2 worm cellular contexts compared by ENCODE assay signal in the genomic region with DNA sequence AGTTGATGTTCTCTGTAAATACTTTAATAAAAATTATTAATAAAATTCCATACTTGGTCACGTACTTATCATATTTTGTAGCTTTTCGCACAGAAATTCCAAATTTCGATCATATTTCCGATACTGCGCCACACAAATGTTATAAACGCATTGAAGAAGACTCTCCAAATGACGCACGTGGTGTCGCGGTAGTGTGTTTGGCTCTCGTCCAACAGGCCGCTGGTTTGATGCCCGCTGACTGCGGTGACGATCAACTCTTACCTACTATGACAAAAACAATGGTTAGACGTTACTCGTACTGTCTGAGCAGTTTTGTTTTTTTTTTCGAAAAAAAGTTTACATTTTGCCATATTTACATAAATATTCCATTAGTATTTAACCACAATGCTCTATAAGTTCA.
TF ChIP-seq lines count a peak whose summit lies in the region.

No protein-coding gene starts in this region.

TF ChIP-seq in whole organism, L4 larva, 104 proteins besides CTCF, POLR2A, EP300 and RAD21 (continued from another document):
- TF ChIP-seq saeg-2 (GFP tag; IDR thresholded peaks at IDR 0.05; lab: Robert Waterston, UW) (0 out of 2 replicates have a peak, but pooled peaks have one; percentile 54), daf-8 (GFP tag; IDR thresholded peaks at IDR 0.05; lab: Robert Waterston, UW) (0 out of 2 replicates have a peak, but pooled peaks have one; percentile 45), pha-4 (GFP tag; IDR thresholded peaks at IDR 0.05; lab: Robert Waterston, UW) (peak; percentile 95), pha-4 (tag; optimal IDR thresholded peaks at IDR 0.05; lab: Kevin White, UChicago) (no peak), nhr-111 (GFP tag; optimal IDR thresholded peaks at IDR 0.05; lab: Kevin White, UChicago) (peak; percentile 55), zfp-3 (GFP tag; conservative IDR thresholded peaks at IDR 0.05; lab: Robert Waterston, UW) (peak; percentile 73), dmd-6 (GFP tag; IDR thresholded peaks at IDR 0.05; lab: Robert Waterston, UW) (peak; percentile 78), F10B5.3 (tag; optimal IDR thresholded peaks at IDR 0.05; lab: Kevin White, UChicago) (peak; percentile 56), lsy-2 (tag; optimal IDR thresholded peaks at IDR 0.05; lab: Kevin White, UChicago) (peak in 1 of 2 experiments; percentile 67), unc-62 (GFP tag; optimal IDR thresholded peaks at IDR 0.05 in 1 of 2; lab: Kevin White, UChicago) (no peak), unc-62 (tag; optimal IDR thresholded peaks at IDR 0.05; lab: Kevin White, UChicago) (no peak), snpc-4 (tag; optimal IDR thresholded peaks at IDR 0.05; lab: Kevin White, UChicago) (no peak), daf-19 (GFP tag; conservative IDR thresholded peaks at IDR 0.05; lab: Robert Waterston, UW) (peak; percentile 93), Y5F2A.4 (GFP tag; optimal IDR thresholded peaks at IDR 0.05; lab: Kevin White, UChicago) (peak; percentile 82), rbr-2 (tag; optimal IDR thresholded peaks at IDR 0.05; lab: Kevin White, UChicago) (peak; percentile 72), skn-1 (tag; optimal IDR thresholded peaks at IDR 0.05; lab: Kevin White, UChicago) (no peak), T20F7.1 (GFP tag; optimal IDR thresholded peaks at IDR 0.05; lab: Kevin White, UChicago) (peak; percentile 58), ceh-82 (tag; optimal IDR thresholded peaks at IDR 0.05; lab: Kevin White, UChicago) (no peak), mdl-1 (tag; optimal IDR thresholded peaks at IDR 0.05; lab: Kevin White, UChicago) (peak; percentile 1 to 71), attf-4 (tag; optimal IDR thresholded peaks at IDR 0.05; lab: Kevin White, UChicago) (no peak), lin-1 (GFP tag; IDR thresholded peaks at IDR 0.05; lab: Robert Waterston, UW) (peak; percentile 83; the same call in 1 of the 2 replicates), nhr-77 (tag; optimal IDR thresholded peaks at IDR 0.05; lab: Kevin White, UChicago) (peak; percentile 6), unc-130 (GFP tag; optimal IDR thresholded peaks at IDR 0.05; lab: Kevin White, UChicago) (peak; percentile 80), php-3 (GFP tag; IDR thresholded peaks at IDR 0.05; lab: Robert Waterston, UW) (peak; percentile 84), nhr-6 (tag; optimal IDR thresholded peaks at IDR 0.05; lab: Kevin White, UChicago) (peak; percentile 25)

TF ChIP-seq in whole organism, late embryonic, 69 proteins besides CTCF, POLR2A, EP300 and RAD21 (continued from another document):
- TF ChIP-seq hlh-8 (tag; optimal IDR thresholded peaks at IDR 0.05; lab: Kevin White, UChicago): peak; percentile 89
- peak; percentile 96 for TF ChIP-seq Y22D7AL.16 (tag; optimal IDR thresholded peaks at IDR 0.05; lab: Kevin White, UChicago)
- TF ChIP-seq C08G9.2 (tag; optimal IDR thresholded peaks at IDR 0.05; lab: Kevin White, UChicago): peak; percentile 82
- TF ChIP-seq ceh-22 (tag; optimal IDR thresholded peaks at IDR 0.05; lab: Kevin White, UChicago): peak; percentile 33
- peak; percentile 84 for TF ChIP-seq K02D7.2 (tag; optimal IDR thresholded peaks at IDR 0.05; lab: Kevin White, UChicago)
